Worm (Caenorhabditis elegans): ENCODE results near the gene Y37E11AM.3.
A peak's percentile ranks its signal among the peaks of the same experiment; 100 is the strongest.

Y37E11AM.3 gene

DNA sequence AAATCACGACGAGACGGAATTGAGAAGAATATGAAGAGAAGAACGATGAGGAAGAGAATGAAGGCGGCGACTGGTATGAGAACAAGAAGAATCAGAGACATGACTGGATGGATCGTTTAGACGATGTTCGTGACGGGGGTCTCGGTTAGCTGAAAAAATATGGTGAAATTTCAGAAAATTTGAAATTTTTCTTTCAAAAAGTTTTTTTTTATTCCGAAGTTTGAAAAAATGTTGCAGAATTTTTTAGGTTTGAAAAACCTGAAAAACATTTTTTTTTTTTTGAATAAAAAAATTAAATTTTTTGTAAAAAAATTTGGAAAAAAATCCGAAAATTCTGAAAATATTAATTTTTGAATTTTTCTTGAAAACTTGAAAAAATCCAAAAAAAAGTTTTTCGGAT, at the start of gene Y37E11AM.3:
Gene Y37E11AM.3, minus strand, starts transcription at position 101 of the 400 bp plus-strand sequence.
- no peak for TF ChIP-seq unc-39 (tag; optimal IDR thresholded peaks at IDR 0.05)
- TF ChIP-seq F44E2.7 (GFP tag; IDR thresholded peaks at IDR 0.05) = no peak
- no peak for TF ChIP-seq vab-7 (GFP tag; IDR thresholded peaks at IDR 0.05)
- TF ChIP-seq lim-7 (GFP tag; IDR thresholded peaks at IDR 0.05) = no peak
- TF ChIP-seq nhr-77 (tag; optimal IDR thresholded peaks at IDR 0.05) = no peak
- TF ChIP-seq D1046.2 (GFP tag; IDR thresholded peaks at IDR 0.05) = no peak
- TF ChIP-seq mxl-2 (GFP tag; conservative IDR thresholded peaks at IDR 0.05) = no peak
- TF ChIP-seq lin-1 (GFP tag; IDR thresholded peaks at IDR 0.05) = no peak
- no peak for TF ChIP-seq set-16 (GFP tag; IDR thresholded peaks at IDR 0.05)
- TF ChIP-seq madf-9 (GFP tag; conservative IDR thresholded peaks at IDR 0.05) = no peak
- TF ChIP-seq zip-11 (GFP tag; IDR thresholded peaks at IDR 0.05) = no peak
- TF ChIP-seq Y105C5A.15 (GFP tag; IDR thresholded peaks at IDR 0.05) = no peak
- no peak for TF ChIP-seq tra-1 (GFP tag; IDR thresholded peaks at IDR 0.05)
- no peak for TF ChIP-seq lir-3 (tag; optimal IDR thresholded peaks at IDR 0.05)
- no peak for TF ChIP-seq snpc-4 (tag; optimal IDR thresholded peaks at IDR 0.05)
- no peak for TF ChIP-seq zfp-2 (tag; optimal IDR thresholded peaks at IDR 0.05)
- no peak for TF ChIP-seq rbr-2 (tag; optimal IDR thresholded peaks at IDR 0.05)
- no peak for TF ChIP-seq sdz-12 (GFP tag; optimal IDR thresholded peaks at IDR 0.05)
- no peak for TF ChIP-seq daf-8 (GFP tag; IDR thresholded peaks at IDR 0.05)

DNA sequence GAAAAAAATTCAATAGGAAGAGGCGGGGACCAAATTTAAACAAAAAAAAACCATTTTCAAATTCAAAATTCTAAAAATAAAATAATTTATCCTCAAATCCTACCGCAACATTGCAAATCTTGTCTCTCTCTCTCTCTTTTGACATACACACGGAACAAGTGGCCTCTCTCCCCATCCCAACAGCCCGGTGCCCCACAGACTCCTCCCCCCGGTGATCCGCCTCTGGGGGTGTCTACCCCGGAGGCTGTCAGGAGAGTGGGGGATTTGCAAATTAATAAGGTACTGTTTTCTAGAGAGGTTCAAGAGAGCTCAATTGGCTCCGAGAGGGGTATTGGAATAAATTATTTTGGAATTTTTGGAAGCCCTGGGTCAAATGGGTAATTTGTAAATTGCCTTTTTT, 48.8 kb upstream of the Y37E11AM.3 start:
- TF ChIP-seq set-16 (GFP tag; IDR thresholded peaks at IDR 0.05) (peak; percentile 58), dpl-1 (GFP tag; optimal IDR thresholded peaks at IDR 0.05) (no peak), mdt-29 (GFP tag; IDR thresholded peaks at IDR 0.05) (no peak), lin-38 (GFP tag; IDR thresholded peaks at IDR 0.05) (no peak), lin-1 (GFP tag; IDR thresholded peaks at IDR 0.05) (no peak), ceh-32 (tag; optimal IDR thresholded peaks at IDR 0.05; ENCODE audit: poor library complexity) (no peak)

DNA sequence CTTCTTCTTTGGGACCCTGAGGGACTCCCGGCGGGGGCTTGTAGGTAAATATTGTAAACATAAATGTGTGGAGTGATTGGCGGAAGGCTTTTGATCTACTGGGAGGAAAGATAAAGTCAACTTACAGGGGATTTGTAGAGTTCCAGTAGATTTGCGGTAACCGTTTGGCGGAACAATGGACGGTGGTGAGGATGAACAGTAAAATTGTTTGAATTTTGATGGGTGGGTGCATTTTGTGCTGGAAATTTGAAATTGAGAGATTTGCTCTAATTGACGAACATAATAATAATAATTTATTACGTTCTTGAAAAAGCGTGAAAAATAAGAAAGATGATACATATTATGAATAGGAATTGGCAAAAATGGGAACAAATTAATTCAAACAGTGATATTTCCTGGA, 47.6 kb upstream of the Y37E11AM.3 start, which contains the start of gene vab-2:
Gene vab-2, minus strand, starts transcription at position 238 of the 400 bp plus-strand sequence.
- TF ChIP-seq daf-8 (GFP tag; IDR thresholded peaks at IDR 0.05) (no peak), aha-1 (tag) (peak; percentile 92)

DNA sequence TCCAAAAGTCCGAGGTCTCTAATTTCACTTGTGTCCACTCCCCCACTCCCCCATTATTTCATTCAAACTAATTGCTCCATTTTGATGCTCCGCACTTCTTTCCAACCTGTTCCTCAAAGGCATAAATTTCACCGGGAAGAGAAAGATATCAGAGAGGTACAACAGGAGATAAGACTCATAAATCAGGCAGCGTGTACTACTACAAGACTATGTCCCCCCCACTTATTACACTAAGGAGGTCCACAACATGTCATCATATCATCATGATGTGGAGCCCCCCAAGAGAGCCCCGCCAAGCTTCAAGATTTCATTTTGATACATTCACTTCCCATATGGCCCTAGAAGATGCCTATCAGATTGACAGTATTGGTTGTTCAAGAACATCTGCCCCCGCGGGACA, 46.5 kb upstream of the Y37E11AM.3 start:
- TF ChIP-seq nhr-41 (GFP tag; IDR thresholded peaks at IDR 0.05) (no peak), pha-4 (GFP tag; IDR thresholded peaks at IDR 0.05) (no peak), pha-4 (tag; optimal IDR thresholded peaks at IDR 0.05) (no peak), ctbp-1 (GFP tag; IDR thresholded peaks at IDR 0.05) (no peak), T26A8.4 (GFP tag; IDR thresholded peaks at IDR 0.05) (no peak), tag-97 (GFP tag; IDR thresholded peaks at IDR 0.05) (no peak), madf-5 (GFP tag; IDR thresholded peaks at IDR 0.05) (no peak), hlh-30 (tag; optimal IDR thresholded peaks at IDR 0.05; ENCODE audit: insufficient read depth) (no peak), attf-4 (tag; optimal IDR thresholded peaks at IDR 0.05) (no peak), ama-1 (optimal IDR thresholded peaks at IDR 0.05) (no peak), F44E2.7 (GFP tag; IDR thresholded peaks at IDR 0.05) (no peak), dmd-8 (GFP tag; IDR thresholded peaks at IDR 0.05) (no peak), Y75B8A.6 (GFP tag; IDR thresholded peaks at IDR 0.05) (no peak), madf-9 (GFP tag; conservative IDR thresholded peaks at IDR 0.05) (no peak)

DNA sequence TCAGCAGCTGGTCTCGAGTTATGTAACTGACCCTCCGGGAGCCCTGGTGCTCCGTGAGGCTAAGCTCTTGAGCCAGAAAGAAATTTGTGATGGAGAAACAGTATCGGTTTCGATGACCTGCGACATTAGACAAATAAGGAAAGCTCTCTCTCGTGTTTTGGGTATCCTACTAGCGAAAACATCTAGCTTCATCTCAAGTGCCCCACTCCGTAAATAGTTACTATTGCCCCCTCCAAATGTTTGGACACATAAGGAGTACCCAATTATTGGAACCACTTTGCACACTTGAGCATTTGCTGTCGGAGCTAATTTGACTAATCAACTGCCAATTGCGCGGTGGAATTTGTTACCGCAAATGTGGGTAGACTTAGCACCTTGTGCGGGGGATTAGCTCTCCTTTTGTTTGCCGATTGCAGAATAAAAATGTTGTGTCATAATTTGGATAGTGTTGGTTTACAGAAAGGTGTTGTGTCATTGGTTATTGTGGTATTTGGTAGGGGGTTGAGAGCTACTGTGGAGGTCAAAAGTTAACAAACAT, 45.1 kb upstream of the Y37E11AM.3 start:
- TF ChIP-seq nhr-10 (tag; optimal IDR thresholded peaks at IDR 0.05) (no peak), egl-43 (GFP tag; IDR thresholded peaks at IDR 0.05) (no peak), nhr-28 (tag; optimal IDR thresholded peaks at IDR 0.05) (no peak), fos-1 (tag; optimal IDR thresholded peaks at IDR 0.05) (no peak), lin-15B (tag; optimal IDR thresholded peaks at IDR 0.05) (no peak), fkh-10 (GFP tag; optimal IDR thresholded peaks at IDR 0.05) (no peak), nhr-102 (tag; optimal IDR thresholded peaks at IDR 0.05) (no peak), ceh-28 (tag; optimal IDR thresholded peaks at IDR 0.05) (no peak), F49E8.2 (tag; optimal IDR thresholded peaks at IDR 0.05; ENCODE audit: borderline replicate concordance) (no peak), lin-39 (tag; optimal IDR thresholded peaks at IDR 0.05) (no peak), zfp-3 (GFP tag; conservative IDR thresholded peaks at IDR 0.05) (no peak), ama-1 (optimal IDR thresholded peaks at IDR 0.05) (no peak)

Measured in whole organism, L4 larva.